Worm (Caenorhabditis elegans): Measurements from ENCODE around the gene col-163.

DNA sequence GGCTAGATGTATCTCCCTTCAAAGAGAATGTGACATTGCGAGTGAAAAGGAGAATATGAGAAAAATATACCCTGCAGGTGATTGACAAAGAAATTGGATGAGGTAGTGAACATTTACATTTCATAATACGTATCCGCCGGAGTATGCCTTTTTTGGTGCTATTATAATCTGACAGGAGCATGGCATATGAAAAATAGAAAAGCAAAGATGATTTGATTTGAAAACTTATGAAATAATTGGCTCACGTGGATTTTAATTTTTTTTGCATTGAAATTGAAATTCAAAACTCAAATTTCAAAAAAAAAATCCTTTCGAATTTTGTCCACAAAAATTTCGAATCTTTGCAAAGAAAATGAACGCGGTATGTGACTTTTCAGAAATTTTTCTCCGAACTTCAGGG lies 3.1 kb downstream of the col-163 start, which contains the start of gene ttr-11:
- TF ChIP-seq hlh-6 (tag; optimal IDR thresholded peaks at IDR 0.05), result no peak
- no peak for TF ChIP-seq ama-1 (optimal IDR thresholded peaks at IDR 0.05)
